Fruit fly (Drosophila melanogaster): ENCODE data around the gene AP-1-2beta.

Gene AP-1-2beta

DNA sequence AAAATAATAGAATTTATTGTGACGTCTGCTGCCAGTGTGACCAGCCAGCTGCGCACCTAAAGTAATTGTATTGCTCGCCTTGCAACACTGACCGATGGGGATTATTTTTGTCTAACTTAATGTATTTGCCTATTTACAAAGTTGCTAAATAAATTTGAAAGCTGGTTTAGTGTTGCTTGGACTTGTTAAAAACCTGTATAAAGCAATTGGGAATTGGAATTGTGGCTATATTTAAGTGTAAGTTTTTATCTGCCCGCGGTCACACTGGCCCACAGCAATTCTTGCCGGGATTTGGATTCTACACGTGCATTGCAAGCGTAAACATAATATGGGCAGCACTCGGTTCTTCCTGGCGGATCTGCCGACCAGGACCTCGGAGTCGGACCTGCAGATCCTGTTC lies 26.7 kb upstream of the AP-1-2beta start, which contains the start of the genes CG14230 and CG14232:
Gene CG14230, plus strand, starts transcription at position 94 of the 400 bp plus-strand sequence.
Gene CG14232, minus strand, starts transcription at position 177 of the 400 bp plus-strand sequence.
- peak; percentile 13 for TF ChIP-seq esn (GFP tag; optimal IDR thresholded peaks at IDR 0.05)
- TF ChIP-seq Sox102F (GFP tag; optimal IDR thresholded peaks at IDR 0.05) = no peak
- TF ChIP-seq CG9139 (GFP tag; optimal IDR thresholded peaks at IDR 0.05) = no peak
- TF ChIP-seq spab (GFP tag; optimal IDR thresholded peaks at IDR 0.05) = no peak
- TF ChIP-seq Ets21C (GFP tag; optimal IDR thresholded peaks at IDR 0.05) = no peak
- no peak for TF ChIP-seq eg (GFP tag; IDR thresholded peaks at IDR 0.05)
- TF ChIP-seq Hr39 (GFP tag; optimal IDR thresholded peaks at IDR 0.05) = no peak
- no peak for TF ChIP-seq Met (GFP tag; optimal IDR thresholded peaks at IDR 0.05)
- no peak for TF ChIP-seq Gug (GFP tag; IDR thresholded peaks at IDR 0.05)
- TF ChIP-seq achi (GFP tag; optimal IDR thresholded peaks at IDR 0.05) = peak; percentile 12
- TF ChIP-seq Eip75B (GFP tag; optimal IDR thresholded peaks at IDR 0.05) = no peak
- peak; percentile 43 for TF ChIP-seq CG1621 (tag; optimal IDR thresholded peaks at IDR 0.05)
- no peak for TF ChIP-seq CG3032 (tag; optimal IDR thresholded peaks at IDR 0.05)
- TF ChIP-seq CG11294 (GFP tag; IDR thresholded peaks at IDR 0.05) = no peak
- TF ChIP-seq fd85E (GFP tag; optimal IDR thresholded peaks at IDR 0.05) = no peak
- TF ChIP-seq CG6276 (GFP tag; optimal IDR thresholded peaks at IDR 0.05) = no peak
- TF ChIP-seq Sox14 (GFP tag; optimal IDR thresholded peaks at IDR 0.05) = peak; percentile 56
- TF ChIP-seq lz (GFP tag; optimal IDR thresholded peaks at IDR 0.05) = peak; percentile 1
- TF ChIP-seq Eip78C (GFP tag) = peak; percentile 66
- TF ChIP-seq fkh (GFP tag; optimal IDR thresholded peaks at IDR 0.05) = no peak
- no peak for TF ChIP-seq cyc (GFP tag; optimal IDR thresholded peaks at IDR 0.05)
- no peak for TF ChIP-seq CG4318 (GFP tag; optimal IDR thresholded peaks at IDR 0.05)
- TF ChIP-seq CG11902 (GFP tag; optimal IDR thresholded peaks at IDR 0.05) = no peak
- no peak for TF ChIP-seq CG8632 (GFP tag; optimal IDR thresholded peaks at IDR 0.05)
- no peak for TF ChIP-seq CG7368 (GFP tag; optimal IDR thresholded peaks at IDR 0.05)
- no peak for TF ChIP-seq topi (GFP tag; optimal IDR thresholded peaks at IDR 0.05)
- TF ChIP-seq fd59A (GFP tag; optimal IDR thresholded peaks at IDR 0.05) = no peak
- TF ChIP-seq CG8119 (GFP tag; IDR thresholded peaks at IDR 0.05) = no peak
- TF ChIP-seq Hr38 (GFP tag; optimal IDR thresholded peaks at IDR 0.05) = no peak

DNA sequence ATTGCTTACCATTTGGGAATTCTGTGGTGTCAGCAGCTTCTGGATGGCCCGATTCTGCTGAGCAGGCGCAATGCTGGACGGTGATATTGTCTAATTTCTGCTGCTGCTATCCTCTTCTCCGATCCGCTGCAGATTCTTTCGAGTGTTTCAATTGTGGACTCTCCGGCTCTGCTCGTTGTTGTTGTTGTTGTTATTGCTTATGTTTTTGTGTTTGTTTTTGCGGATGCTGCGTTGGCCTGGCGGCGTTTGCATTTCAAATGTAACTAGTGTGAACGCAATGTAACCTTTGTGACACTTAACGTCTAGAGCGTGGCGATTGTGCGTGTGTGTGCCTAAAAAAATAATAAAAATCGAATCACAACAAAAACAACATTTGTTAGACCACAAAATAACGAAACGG lies 18.9 kb upstream of the AP-1-2beta start:
- TF ChIP-seq CG8632 (GFP tag; optimal IDR thresholded peaks at IDR 0.05) = no peak
- no peak for TF ChIP-seq vri (GFP tag; optimal IDR thresholded peaks at IDR 0.05)
- TF ChIP-seq spab (GFP tag; optimal IDR thresholded peaks at IDR 0.05) = no peak
- TF ChIP-seq Lpt (GFP tag; optimal IDR thresholded peaks at IDR 0.05) = no peak
- TF ChIP-seq CG10669 (GFP tag; optimal IDR thresholded peaks at IDR 0.05) = no peak
- TF ChIP-seq CG32006 (GFP tag; optimal IDR thresholded peaks at IDR 0.05) = no peak
- TF ChIP-seq esn (GFP tag; optimal IDR thresholded peaks at IDR 0.05) = no peak
- no peak for TF ChIP-seq Eip75B (GFP tag; optimal IDR thresholded peaks at IDR 0.05)
- no peak for TF ChIP-seq CG11902 (GFP tag; optimal IDR thresholded peaks at IDR 0.05)
- no peak for TF ChIP-seq cyc (GFP tag; optimal IDR thresholded peaks at IDR 0.05)
- no peak for TF ChIP-seq topi (GFP tag; optimal IDR thresholded peaks at IDR 0.05)
- no peak for TF ChIP-seq pdm3 (GFP tag; optimal IDR thresholded peaks at IDR 0.05)
- TF ChIP-seq CG3032 (tag; optimal IDR thresholded peaks at IDR 0.05) = no peak
- TF ChIP-seq Eip78C (GFP tag) = no peak
- no peak for TF ChIP-seq Ets96B (tag; optimal IDR thresholded peaks at IDR 0.05)
- no peak for TF ChIP-seq CG9139 (GFP tag; optimal IDR thresholded peaks at IDR 0.05)

DNA sequence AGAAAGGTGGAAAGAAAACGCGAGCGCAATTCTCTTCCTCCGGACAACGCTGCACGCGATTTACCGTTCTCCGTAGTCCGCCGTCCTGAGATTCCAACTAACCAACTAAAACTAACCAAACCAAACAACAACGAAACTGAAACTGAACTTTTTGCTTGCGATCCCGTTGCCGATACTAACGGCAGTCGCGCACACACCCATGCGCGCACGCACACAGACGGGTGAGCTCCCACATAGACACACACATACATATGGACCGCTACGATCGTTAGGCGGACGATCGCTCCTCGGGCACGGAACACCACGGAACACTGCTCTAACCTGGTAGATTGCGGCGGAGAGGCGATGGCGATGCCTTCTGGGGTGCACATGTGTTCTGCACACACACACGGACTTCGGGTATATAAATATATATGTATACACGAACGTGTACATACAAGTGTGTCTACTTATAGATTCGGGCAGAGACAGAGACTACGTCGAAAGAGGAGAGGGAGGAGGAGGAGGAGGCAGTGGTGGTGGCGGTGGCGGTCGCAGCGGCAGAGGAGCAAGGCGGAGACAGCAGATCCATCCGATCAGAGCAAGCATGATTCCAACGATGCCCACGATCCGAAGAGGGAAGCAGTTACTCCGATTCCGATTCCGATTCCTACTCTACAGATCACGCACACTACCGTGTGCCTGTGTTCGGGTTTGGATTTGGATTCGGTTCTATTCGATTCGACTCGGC lies 17.7 kb upstream of the AP-1-2beta start, which contains the start of gene meso18E:
Gene meso18E, minus strand, starts transcription at position 148 of the 730 bp plus-strand sequence.
- TF ChIP-seq svp (GFP tag) (peak; percentile 79), Eip78C (GFP tag) (peak; percentile 40), CG32006 (GFP tag; optimal IDR thresholded peaks at IDR 0.05) (no peak), Ets96B (tag; optimal IDR thresholded peaks at IDR 0.05) (no peak), eg (GFP tag; IDR thresholded peaks at IDR 0.05) (0 out of 3 replicates have a peak, but pooled peaks have one; percentile 7)

Data from whole organism, prepupa.